Worm (Caenorhabditis elegans) whole organism, late embryonic: ENCODE data around the gene F26G1.3.

Experiments used
- C08G9.2 ChIP-seq: sonication (generic microtip); optimal IDR thresholded peaks from 2 replicates; lab custom pipeline; 2016; ENCODE audit warnings: mild to moderate bottlenecking, missing genetic modification characterization, moderate library complexity, missing compliant biosample characterization
- C38D4.7 ChIP-seq: fragments of 200-800 bp; sonication (Bioruptor generic); optimal IDR thresholded peaks from 2 replicates; lab custom pipeline; 2018; ENCODE audit warnings: mild to moderate bottlenecking, missing genetic modification characterization, moderate library complexity, missing compliant biosample characterization
- F13H6.1 ChIP-seq: sonication (generic microtip); optimal IDR thresholded peaks from 2 replicates; lab custom pipeline; 2016; ENCODE audit warnings: missing genetic modification characterization, missing compliant biosample characterization
- K02D7.2 ChIP-seq: sonication (generic microtip); optimal IDR thresholded peaks from 2 replicates; lab custom pipeline; 2017; ENCODE audit warnings: mild to moderate bottlenecking, missing genetic modification characterization, missing compliant biosample characterization
- K09A11.1 ChIP-seq: sonication (generic microtip); optimal IDR thresholded peaks from 2 replicates; lab custom pipeline; 2017; ENCODE audit warnings: antibody characterized with exemption, mild to moderate bottlenecking, missing genetic modification characterization, missing compliant biosample characterization; ENCODE audit not compliant: insufficient read depth
- Y22D7AL.16 ChIP-seq: sonication (generic microtip); optimal IDR thresholded peaks from 2 replicates; lab custom pipeline; 2016; ENCODE audit warnings: missing genetic modification characterization, missing compliant biosample characterization
- ahr-1 ChIP-seq: sonication (generic microtip); optimal IDR thresholded peaks from 2 replicates; lab custom pipeline; 2016; ENCODE audit warnings: missing genetic modification characterization, missing compliant biosample characterization
- ceh-14 ChIP-seq: sonication (generic microtip); optimal IDR thresholded peaks from 2 replicates; lab custom pipeline; 2016; ENCODE audit warnings: missing genotype, missing genetic modification characterization, missing compliant biosample characterization
- ceh-2 ChIP-seq: sonication (generic microtip); optimal IDR thresholded peaks from 2 replicates; lab custom pipeline; 2016; ENCODE audit warnings: missing genotype, missing genetic modification characterization, missing compliant biosample characterization
- ceh-22 ChIP-seq: sonication (generic microtip); optimal IDR thresholded peaks from 2 replicates; lab custom pipeline; 2017; ENCODE audit warnings: missing biosample characterization, missing genetic modification characterization
- ceh-24 ChIP-seq: sonication (generic microtip); optimal IDR thresholded peaks from 2 replicates; lab custom pipeline; 2016; ENCODE audit warnings: mild to moderate bottlenecking, missing genetic modification characterization, missing compliant biosample characterization
- ceh-30 ChIP-seq: fragments of 150-350 bp; optimal IDR thresholded peaks from 2 replicates; lab custom pipeline; 2014; ENCODE audit warnings: missing biosample characterization, missing genetic modification characterization
- ceh-45 ChIP-seq: fragments of 200-800 bp; sonication (Bioruptor generic); IDR thresholded peaks from 2 replicates; pipeline ENCODE4 v1.3.6; 2022; ENCODE audit warnings: missing genetic modification reagents, missing genetic modification characterization, missing compliant biosample characterization
- ceh-48 ChIP-seq: sonication (generic microtip); optimal IDR thresholded peaks from 2 replicates; lab custom pipeline; 2016; ENCODE audit warnings: missing genetic modification characterization, inconsistent platforms, missing compliant biosample characterization
- ceh-6 ChIP-seq: fragments of 200-800 bp; sonication (Bioruptor generic); optimal IDR thresholded peaks from 2 replicates; lab custom pipeline; 2018; ENCODE audit warnings: mild to moderate bottlenecking, missing genetic modification characterization, missing compliant biosample characterization
- dve-1 ChIP-seq: sonication (generic microtip); optimal IDR thresholded peaks from 2 replicates; lab custom pipeline; 2017; ENCODE audit warnings: antibody characterized with exemption, mild to moderate bottlenecking, missing genetic modification characterization, missing compliant biosample characterization
- elt-2 ChIP-seq: sonication (generic microtip); optimal IDR thresholded peaks from 2 replicates; lab custom pipeline; 2016; ENCODE audit warnings: missing genetic modification reagents, missing genetic modification characterization, missing compliant biosample characterization
- elt-4 ChIP-seq: sonication (generic microtip); optimal IDR thresholded peaks from 2 replicates; lab custom pipeline; 2016; ENCODE audit warnings: missing genetic modification characterization, missing compliant biosample characterization
- eyg-1 ChIP-seq: sonication (generic microtip); optimal IDR thresholded peaks from 2 replicates; lab custom pipeline; 2016; ENCODE audit warnings: missing genotype, missing genetic modification characterization, missing compliant biosample characterization
- fax-1 ChIP-seq: sonication (generic microtip); optimal IDR thresholded peaks from 2 replicates; lab custom pipeline; 2016; ENCODE audit warnings: missing genotype, missing genetic modification characterization, missing compliant biosample characterization
- fkh-6 ChIP-seq: sonication (generic microtip); optimal IDR thresholded peaks from 2 replicates; lab custom pipeline; 2016; ENCODE audit warnings: missing genetic modification characterization, missing compliant biosample characterization
- gmeb-2 ChIP-seq: sonication (generic microtip); optimal IDR thresholded peaks from 2 replicates; lab custom pipeline; 2016; ENCODE audit warnings: missing genetic modification characterization, inconsistent platforms, missing compliant biosample characterization
- hlh-13 ChIP-seq: fragments of 200-800 bp; sonication (Bioruptor generic); optimal IDR thresholded peaks from 2 replicates; lab custom pipeline; 2018; ENCODE audit warnings: mild to moderate bottlenecking, missing genetic modification characterization, missing compliant biosample characterization
- hlh-30 ChIP-seq: sonication (generic microtip); optimal IDR thresholded peaks from 2 replicates; lab custom pipeline; 2017; ENCODE audit warnings: antibody characterized with exemption, missing genetic modification characterization, missing compliant biosample characterization; ENCODE audit not compliant: insufficient read depth
- hlh-6 ChIP-seq: sonication (generic microtip); optimal IDR thresholded peaks from 2 replicates; lab custom pipeline; 2016; ENCODE audit warnings: missing genotype, missing genetic modification characterization, missing compliant biosample characterization
- hlh-8 ChIP-seq: sonication (generic microtip); optimal IDR thresholded peaks from 2 replicates; lab custom pipeline; 2016; ENCODE audit warnings: missing genotype, missing genetic modification characterization, missing compliant biosample characterization
- lim-6 ChIP-seq: sonication (generic microtip); optimal IDR thresholded peaks from 2 replicates; lab custom pipeline; 2016; ENCODE audit warnings: missing genetic modification characterization, missing compliant biosample characterization
- madf-2 ChIP-seq: sonication (generic microtip); optimal IDR thresholded peaks from 2 replicates; lab custom pipeline; 2017; ENCODE audit warnings: missing genetic modification characterization, missing compliant biosample characterization
- mec-3 ChIP-seq: sonication (generic microtip); optimal IDR thresholded peaks from 2 replicates; lab custom pipeline; 2016; ENCODE audit warnings: borderline replicate concordance, missing genetic modification characterization, missing compliant biosample characterization
- nhr-11 ChIP-seq: fragments of 150-350 bp; optimal IDR thresholded peaks from 2 replicates; lab custom pipeline; 2014; ENCODE audit warnings: missing biosample characterization, missing genetic modification characterization
- nhr-232 ChIP-seq: sonication (generic microtip); optimal IDR thresholded peaks from 2 replicates; lab custom pipeline; 2016; ENCODE audit warnings: missing genetic modification characterization, missing compliant biosample characterization
- npax-4 ChIP-seq: sonication (generic microtip); optimal IDR thresholded peaks from 2 replicates; lab custom pipeline; 2016; ENCODE audit warnings: missing genetic modification characterization, missing compliant biosample characterization
- pag-3 ChIP-seq: sonication (generic microtip); optimal IDR thresholded peaks from 2 replicates; lab custom pipeline; 2016; ENCODE audit warnings: missing compliant biosample characterization, missing genetic modification characterization, borderline replicate concordance
- pat-9 ChIP-seq: fragments of 200-800 bp; sonication (Bioruptor generic); optimal IDR thresholded peaks from 2 replicates; lab custom pipeline; 2018; ENCODE audit warnings: mild to moderate bottlenecking, missing genetic modification characterization, moderate library complexity, missing compliant biosample characterization
- pax-1 ChIP-seq: fragments of 150-350 bp; optimal IDR thresholded peaks from 2 replicates; lab custom pipeline; 2014; ENCODE audit warnings: missing biosample characterization, missing genetic modification characterization
- pha-2 ChIP-seq: sonication (generic microtip); optimal IDR thresholded peaks from 2 replicates; lab custom pipeline; 2017; ENCODE audit warnings: mild to moderate bottlenecking, missing genetic modification characterization, missing compliant biosample characterization
- pha-4 ChIP-seq: fragments of 150-350 bp; optimal IDR thresholded peaks from 2 replicates; lab custom pipeline; 2018; ENCODE audit warnings: missing biosample characterization, missing genetic modification reagents, missing genetic modification characterization
- pqm-1 ChIP-seq: sonication (generic microtip); optimal IDR thresholded peaks from 2 replicates; lab custom pipeline; 2016; ENCODE audit warnings: missing genetic modification characterization, missing compliant biosample characterization
- ref-2 ChIP-seq: sonication (generic microtip); optimal IDR thresholded peaks from 2 replicates; lab custom pipeline; 2016; ENCODE audit warnings: missing genetic modification characterization, missing compliant biosample characterization
- rnt-1 ChIP-seq: sonication (generic microtip); optimal IDR thresholded peaks from 2 replicates; lab custom pipeline; 2016; ENCODE audit warnings: missing genetic modification characterization, missing compliant biosample characterization
- sdc-2 ChIP-seq: sonication (generic microtip); optimal IDR thresholded peaks from 2 replicates; lab custom pipeline; 2016; ENCODE audit warnings: missing genotype, missing genetic modification characterization, missing compliant biosample characterization
- sox-2 ChIP-seq: fragments of 200-800 bp; sonication (Bioruptor generic); IDR thresholded peaks from 2 replicates; pipeline ENCODE4 v1.3.6; 2022; ENCODE audit warnings: missing genetic modification reagents, missing genetic modification characterization, missing compliant biosample characterization
- sox-4 ChIP-seq: sonication (generic microtip); optimal IDR thresholded peaks from 2 replicates; lab custom pipeline; 2017; ENCODE audit warnings: mild to moderate bottlenecking, missing genetic modification characterization, inconsistent platforms, missing compliant biosample characterization
- tbx-2 ChIP-seq: sonication (generic microtip); optimal IDR thresholded peaks from 2 replicates; lab custom pipeline; 2016; ENCODE audit warnings: missing genetic modification characterization, missing compliant biosample characterization
- ttx-3 ChIP-seq: sonication (generic microtip); optimal IDR thresholded peaks from 2 replicates; lab custom pipeline; 2016; ENCODE audit warnings: missing genetic modification reagents, missing genetic modification characterization, missing compliant biosample characterization
- unc-42 ChIP-seq: sonication (generic microtip); optimal IDR thresholded peaks from 2 replicates; lab custom pipeline; 2016; ENCODE audit warnings: missing genotype, missing genetic modification characterization, missing compliant biosample characterization
- unc-86 ChIP-seq: sonication (generic microtip); optimal IDR thresholded peaks from 2 replicates; lab custom pipeline; 2016; ENCODE audit warnings: missing genetic modification characterization, missing compliant biosample characterization
- zip-5 ChIP-seq: sonication (generic microtip); optimal IDR thresholded peaks from 2 replicates; lab custom pipeline; 2016; ENCODE audit warnings: missing genetic modification characterization, missing compliant biosample characterization
- ztf-16 ChIP-seq: sonication (generic microtip); optimal IDR thresholded peaks from 2 replicates; lab custom pipeline; 2017; ENCODE audit warnings: missing genetic modification characterization, missing compliant biosample characterization

The F26G1.3 gene

DNA sequence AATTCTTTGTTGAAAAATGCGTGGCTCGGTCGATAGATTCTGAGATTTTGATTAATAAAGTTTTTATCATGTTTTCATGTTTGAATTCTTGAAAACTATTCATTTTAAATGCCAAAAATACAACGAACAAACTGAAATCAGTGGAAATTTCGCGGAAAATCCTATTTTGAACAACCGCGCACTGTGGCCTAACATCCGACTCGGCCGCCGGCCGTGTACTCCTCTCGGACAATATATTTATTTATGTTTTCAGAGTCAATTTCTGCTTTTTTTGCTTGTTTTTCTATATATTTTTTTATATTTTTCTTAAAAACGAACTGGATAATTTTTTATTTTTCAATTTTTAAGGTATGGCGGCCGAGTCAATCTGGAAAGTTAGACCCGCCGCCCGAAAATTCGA, 32.7 kb downstream of the F26G1.3 start, which contains the start of gene F26G1.1 (continued):
- TF ChIP-seq eyg-1 (tag; lab: Kevin White, UChicago) (no peak), npax-4 (peak; percentile 17), gmeb-2 (tag; lab: Kevin White, UChicago) (peak; percentile 24), mec-3 (tag; lab: Kevin White, UChicago) (peak; percentile 65), pha-2 (peak; percentile 39), sdc-2 (peak; percentile 48), lim-6 (peak; percentile 50), ceh-2 (tag; lab: Kevin White, UChicago) (peak; percentile 90), fax-1 (tag; lab: Kevin White, UChicago) (peak; percentile 57), unc-86 (tag; lab: Kevin White, UChicago) (no peak), fkh-6 (tag; lab: Kevin White, UChicago) (peak; percentile 14), ref-2 (peak; percentile 72), ceh-24 (tag; lab: Kevin White, UChicago) (no peak), zip-5 (tag; lab: Kevin White, UChicago) (peak; percentile 83), ceh-14 (tag; lab: Kevin White, UChicago) (peak; percentile 83), hlh-8 (tag; lab: Kevin White, UChicago) (peak; percentile 90), ahr-1 (peak; percentile 73), tbx-2 (tag; lab: Kevin White, UChicago) (peak; percentile 92), unc-42 (peak; percentile 10), pag-3 (tag; lab: Kevin White, UChicago) (no peak), sox-4 (tag; lab: Kevin White, UChicago) (no peak), Y22D7AL.16 (no peak), rnt-1 (peak; percentile 12), ceh-48 (tag; lab: Kevin White, UChicago) (no peak)

ce11 chrII:4793320-4793719, 34.8 kb downstream of the F26G1.3 start:
- TF ChIP-seq elt-4 (tag; lab: Kevin White, UChicago) = no peak
- TF ChIP-seq pat-9 = no peak

DNA sequence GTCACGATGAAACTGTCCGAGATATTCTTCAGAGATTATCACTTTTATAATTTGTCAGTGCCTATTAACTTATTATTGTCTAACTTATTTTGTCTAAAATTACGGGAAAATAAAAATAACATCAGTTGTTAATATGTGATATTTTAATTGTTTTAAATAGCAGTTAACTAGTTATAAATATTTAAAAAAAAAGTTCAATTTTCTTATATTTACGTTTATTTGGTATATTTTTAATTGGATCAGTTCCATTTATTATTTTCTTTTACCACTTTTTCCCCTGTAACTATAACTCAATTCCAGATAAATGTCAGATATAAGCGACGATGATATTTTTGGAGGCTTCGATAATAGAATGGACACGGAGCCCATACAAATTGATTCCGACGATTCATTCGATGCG, 36.9 kb downstream of the F26G1.3 start, which contains the start of gene C33F10.4:
Gene C33F10.4, plus strand, starts transcription at position 301 of the 400 bp plus-strand sequence.
- TF ChIP-seq fax-1 (tag; lab: Kevin White, UChicago) (no peak), elt-2 (tag; lab: Kevin White, UChicago) (no peak), pag-3 (tag; lab: Kevin White, UChicago) (no peak), ceh-45 (no peak), ceh-48 (tag; lab: Kevin White, UChicago) (no peak), hlh-13 (GFP tag; lab: Kevin White, UChicago) (no peak), ceh-6 (GFP tag; lab: Kevin White, UChicago) (no peak), ttx-3 (tag; lab: Kevin White, UChicago) (no peak), F13H6.1 (tag; lab: Kevin White, UChicago) (no peak), hlh-30 (tag; lab: Kevin White, UChicago) (no peak), nhr-11 (tag; lab: Kevin White, UChicago) (no peak), mec-3 (tag; lab: Kevin White, UChicago) (no peak), K09A11.1 (tag; lab: Kevin White, UChicago) (no peak), pqm-1 (no peak), pax-1 (tag; lab: Kevin White, UChicago) (no peak), hlh-8 (tag; lab: Kevin White, UChicago) (no peak), K02D7.2 (tag; lab: Kevin White, UChicago) (no peak)

DNA sequence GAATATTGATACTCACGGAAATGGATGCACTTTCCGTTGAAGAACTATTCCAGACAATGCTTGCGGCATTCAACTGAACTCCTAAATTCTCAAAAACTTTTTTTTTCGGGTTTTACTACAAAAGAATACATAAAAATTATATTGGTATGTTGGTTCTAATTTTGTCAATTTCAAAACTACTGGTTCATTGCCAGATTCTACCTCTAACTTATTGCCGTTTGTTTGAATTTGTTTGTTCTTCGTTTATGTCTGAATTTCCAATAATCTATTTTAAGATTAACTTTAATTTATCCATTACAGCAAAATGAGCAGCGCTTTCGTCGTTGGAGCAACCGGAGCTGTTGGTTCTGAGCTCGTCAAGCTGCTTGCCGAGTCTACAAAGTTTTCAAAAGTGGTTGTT, 38.5 kb downstream of the F26G1.3 start, which contains the start of gene C33F10.14:
Gene C33F10.14, plus strand, starts transcription at position 301 of the 400 bp plus-strand sequence.
- TF ChIP-seq nhr-232 (tag; lab: Kevin White, UChicago) (no peak), C08G9.2 (tag; lab: Kevin White, UChicago) (no peak), tbx-2 (tag; lab: Kevin White, UChicago) (no peak), dve-1 (tag; lab: Kevin White, UChicago) (no peak), madf-2 (no peak), ztf-16 (tag; lab: Kevin White, UChicago) (no peak), pha-4 (no peak), F13H6.1 (tag; lab: Kevin White, UChicago) (no peak), zip-5 (tag; lab: Kevin White, UChicago) (no peak), gmeb-2 (tag; lab: Kevin White, UChicago) (no peak), fax-1 (tag; lab: Kevin White, UChicago) (no peak), ceh-30 (tag; lab: Kevin White, UChicago) (no peak), ceh-22 (no peak), pax-1 (tag; lab: Kevin White, UChicago) (no peak), hlh-6 (tag; lab: Kevin White, UChicago) (no peak), sox-2 (GFP tag; lab: Robert Waterston, UW) (no peak), C38D4.7 (GFP tag; lab: Kevin White, UChicago) (no peak)
